Worm (Caenorhabditis elegans) whole organism, late embryonic: ENCODE results near the gene pfas-1.

ENCODE experiments used
- C08G9.2 ChIP-seq: sonication (generic microtip); optimal IDR thresholded peaks from 2 replicates; lab custom pipeline; 2016; ENCODE audit warnings: mild to moderate bottlenecking, missing genetic modification characterization, moderate library complexity, missing compliant biosample characterization
- C38D4.7 ChIP-seq: fragments of 200-800 bp; sonication (Bioruptor generic); optimal IDR thresholded peaks from 2 replicates; lab custom pipeline; 2018; ENCODE audit warnings: mild to moderate bottlenecking, missing genetic modification characterization, moderate library complexity, missing compliant biosample characterization
- K09A11.1 ChIP-seq: sonication (generic microtip); optimal IDR thresholded peaks from 2 replicates; lab custom pipeline; 2017; ENCODE audit warnings: antibody characterized with exemption, mild to moderate bottlenecking, missing genetic modification characterization, missing compliant biosample characterization; ENCODE audit not compliant: insufficient read depth
- T23F11.4 ChIP-seq: fragments of 200-800 bp; sonication (Bioruptor generic); optimal IDR thresholded peaks from 2 replicates; lab custom pipeline; 2018; ENCODE audit warnings: mild to moderate bottlenecking, missing genetic modification characterization, missing compliant biosample characterization
- Y22D7AL.16 ChIP-seq: sonication (generic microtip); optimal IDR thresholded peaks from 2 replicates; lab custom pipeline; 2016; ENCODE audit warnings: missing genetic modification characterization, missing compliant biosample characterization
- ceh-14 ChIP-seq: sonication (generic microtip); optimal IDR thresholded peaks from 2 replicates; lab custom pipeline; 2016; ENCODE audit warnings: missing genotype, missing genetic modification characterization, missing compliant biosample characterization
- ceh-18 ChIP-seq: sonication (generic microtip); optimal IDR thresholded peaks from 2 replicates; lab custom pipeline; 2016; ENCODE audit warnings: missing genetic modification characterization, missing compliant biosample characterization
- ceh-2 ChIP-seq: sonication (generic microtip); optimal IDR thresholded peaks from 2 replicates; lab custom pipeline; 2016; ENCODE audit warnings: missing genotype, missing genetic modification characterization, missing compliant biosample characterization
- ceh-22 ChIP-seq: sonication (generic microtip); optimal IDR thresholded peaks from 2 replicates; lab custom pipeline; 2017; ENCODE audit warnings: missing biosample characterization, missing genetic modification characterization
- ceh-24 ChIP-seq: sonication (generic microtip); optimal IDR thresholded peaks from 2 replicates; lab custom pipeline; 2016; ENCODE audit warnings: mild to moderate bottlenecking, missing genetic modification characterization, missing compliant biosample characterization
- ceh-30 ChIP-seq: fragments of 150-350 bp; optimal IDR thresholded peaks from 2 replicates; lab custom pipeline; 2014; ENCODE audit warnings: missing biosample characterization, missing genetic modification characterization
- ceh-34 ChIP-seq: sonication (generic microtip); optimal IDR thresholded peaks from 2 replicates; lab custom pipeline; 2016; ENCODE audit warnings: mild to moderate bottlenecking, missing genetic modification characterization, missing compliant biosample characterization
- ceh-45 ChIP-seq: fragments of 200-800 bp; sonication (Bioruptor generic); IDR thresholded peaks from 2 replicates; pipeline ENCODE4 v1.3.6; 2022; ENCODE audit warnings: missing genetic modification reagents, missing genetic modification characterization, missing compliant biosample characterization
- ceh-48 ChIP-seq: sonication (generic microtip); optimal IDR thresholded peaks from 2 replicates; lab custom pipeline; 2016; ENCODE audit warnings: missing genetic modification characterization, inconsistent platforms, missing compliant biosample characterization
- ceh-6 ChIP-seq: fragments of 200-800 bp; sonication (Bioruptor generic); optimal IDR thresholded peaks from 2 replicates; lab custom pipeline; 2018; ENCODE audit warnings: mild to moderate bottlenecking, missing genetic modification characterization, missing compliant biosample characterization
- che-1 ChIP-seq: sonication (generic microtip); optimal IDR thresholded peaks from 2 replicates; lab custom pipeline; 2016; ENCODE audit warnings: mild to moderate bottlenecking, missing genetic modification characterization, missing compliant biosample characterization
- dmd-4 ChIP-seq: sonication (generic microtip); optimal IDR thresholded peaks from 2 replicates; lab custom pipeline; 2016; ENCODE audit warnings: borderline replicate concordance, missing genetic modification characterization, missing compliant biosample characterization
- dve-1 ChIP-seq: sonication (generic microtip); optimal IDR thresholded peaks from 2 replicates; lab custom pipeline; 2017; ENCODE audit warnings: antibody characterized with exemption, mild to moderate bottlenecking, missing genetic modification characterization, missing compliant biosample characterization
- elt-2 ChIP-seq: sonication (generic microtip); optimal IDR thresholded peaks from 2 replicates; lab custom pipeline; 2016; ENCODE audit warnings: missing genetic modification reagents, missing genetic modification characterization, missing compliant biosample characterization
- elt-4 ChIP-seq: sonication (generic microtip); optimal IDR thresholded peaks from 2 replicates; lab custom pipeline; 2016; ENCODE audit warnings: missing genetic modification characterization, missing compliant biosample characterization
- ets-4 ChIP-seq: sonication (generic microtip); optimal IDR thresholded peaks from 2 replicates; lab custom pipeline; 2016; ENCODE audit warnings: missing genetic modification characterization, missing compliant biosample characterization
- eyg-1 ChIP-seq: sonication (generic microtip); optimal IDR thresholded peaks from 2 replicates; lab custom pipeline; 2016; ENCODE audit warnings: missing genotype, missing genetic modification characterization, missing compliant biosample characterization
- fkh-10 ChIP-seq: fragments of 150-350 bp; optimal IDR thresholded peaks from 2 replicates; lab custom pipeline; 2014; ENCODE audit warnings: missing biosample characterization, missing genetic modification reagents, missing genetic modification characterization
- fkh-6 ChIP-seq: sonication (generic microtip); optimal IDR thresholded peaks from 2 replicates; lab custom pipeline; 2016; ENCODE audit warnings: missing genetic modification characterization, missing compliant biosample characterization
- gmeb-2 ChIP-seq: sonication (generic microtip); optimal IDR thresholded peaks from 2 replicates; lab custom pipeline; 2016; ENCODE audit warnings: missing genetic modification characterization, inconsistent platforms, missing compliant biosample characterization
- hlh-13 ChIP-seq: fragments of 200-800 bp; sonication (Bioruptor generic); optimal IDR thresholded peaks from 2 replicates; lab custom pipeline; 2018; ENCODE audit warnings: mild to moderate bottlenecking, missing genetic modification characterization, missing compliant biosample characterization
- hlh-6 ChIP-seq: sonication (generic microtip); optimal IDR thresholded peaks from 2 replicates; lab custom pipeline; 2016; ENCODE audit warnings: missing genotype, missing genetic modification characterization, missing compliant biosample characterization
- hlh-8 ChIP-seq: sonication (generic microtip); optimal IDR thresholded peaks from 2 replicates; lab custom pipeline; 2016; ENCODE audit warnings: missing genotype, missing genetic modification characterization, missing compliant biosample characterization
- lim-6 ChIP-seq: sonication (generic microtip); optimal IDR thresholded peaks from 2 replicates; lab custom pipeline; 2016; ENCODE audit warnings: missing genetic modification characterization, missing compliant biosample characterization
- madf-2 ChIP-seq: sonication (generic microtip); optimal IDR thresholded peaks from 2 replicates; lab custom pipeline; 2017; ENCODE audit warnings: missing genetic modification characterization, missing compliant biosample characterization
- mec-3 ChIP-seq: sonication (generic microtip); optimal IDR thresholded peaks from 2 replicates; lab custom pipeline; 2016; ENCODE audit warnings: borderline replicate concordance, missing genetic modification characterization, missing compliant biosample characterization
- nfya-1 ChIP-seq: sonication (generic microtip); optimal IDR thresholded peaks from 2 replicates; lab custom pipeline; 2017; ENCODE audit warnings: missing genetic modification characterization, mild to moderate bottlenecking, missing compliant biosample characterization, antibody characterized with exemption, moderate library complexity
- nhr-232 ChIP-seq: sonication (generic microtip); optimal IDR thresholded peaks from 2 replicates; lab custom pipeline; 2016; ENCODE audit warnings: missing genetic modification characterization, missing compliant biosample characterization
- npax-4 ChIP-seq: sonication (generic microtip); optimal IDR thresholded peaks from 2 replicates; lab custom pipeline; 2016; ENCODE audit warnings: missing genetic modification characterization, missing compliant biosample characterization
- odd-2 ChIP-seq: sonication (generic microtip); optimal IDR thresholded peaks from 2 replicates; lab custom pipeline; 2017; ENCODE audit warnings: antibody characterized with exemption, mild to moderate bottlenecking, missing genetic modification characterization, missing compliant biosample characterization
- pag-3 ChIP-seq: sonication (generic microtip); optimal IDR thresholded peaks from 2 replicates; lab custom pipeline; 2016; ENCODE audit warnings: missing compliant biosample characterization, missing genetic modification characterization, borderline replicate concordance
- pax-1 ChIP-seq: fragments of 150-350 bp; optimal IDR thresholded peaks from 2 replicates; lab custom pipeline; 2014; ENCODE audit warnings: missing biosample characterization, missing genetic modification characterization
- pha-2 ChIP-seq: sonication (generic microtip); optimal IDR thresholded peaks from 2 replicates; lab custom pipeline; 2017; ENCODE audit warnings: mild to moderate bottlenecking, missing genetic modification characterization, missing compliant biosample characterization
- pha-4 ChIP-seq: fragments of 150-350 bp; optimal IDR thresholded peaks from 2 replicates; lab custom pipeline; 2018; ENCODE audit warnings: missing biosample characterization, missing genetic modification reagents, missing genetic modification characterization
- pqm-1 ChIP-seq: sonication (generic microtip); optimal IDR thresholded peaks from 2 replicates; lab custom pipeline; 2016; ENCODE audit warnings: missing genetic modification characterization, missing compliant biosample characterization
- pros-1 ChIP-seq: fragments of 150-350 bp; optimal IDR thresholded peaks from 2 replicates; lab custom pipeline; 2014; ENCODE audit warnings: missing biosample characterization, missing genetic modification reagents, missing genetic modification characterization
- ref-2 ChIP-seq: sonication (generic microtip); optimal IDR thresholded peaks from 2 replicates; lab custom pipeline; 2016; ENCODE audit warnings: missing genetic modification characterization, missing compliant biosample characterization
- rnt-1 ChIP-seq: sonication (generic microtip); optimal IDR thresholded peaks from 2 replicates; lab custom pipeline; 2016; ENCODE audit warnings: missing genetic modification characterization, missing compliant biosample characterization
- sdc-2 ChIP-seq: sonication (generic microtip); optimal IDR thresholded peaks from 2 replicates; lab custom pipeline; 2016; ENCODE audit warnings: missing genotype, missing genetic modification characterization, missing compliant biosample characterization
- sox-2 ChIP-seq: fragments of 200-800 bp; sonication (Bioruptor generic); IDR thresholded peaks from 2 replicates; pipeline ENCODE4 v1.3.6; 2022; ENCODE audit warnings: missing genetic modification reagents, missing genetic modification characterization, missing compliant biosample characterization
- syd-9 ChIP-seq: sonication (generic microtip); optimal IDR thresholded peaks from 2 replicates; lab custom pipeline; 2016; ENCODE audit warnings: mild to moderate bottlenecking, missing genetic modification characterization, moderate library complexity, missing compliant biosample characterization
- tbx-7 ChIP-seq: sonication (generic microtip); optimal IDR thresholded peaks from 2 replicates; lab custom pipeline; 2016; ENCODE audit warnings: missing genotype, missing genetic modification characterization, missing compliant biosample characterization
- ttx-3 ChIP-seq: sonication (generic microtip); optimal IDR thresholded peaks from 2 replicates; lab custom pipeline; 2016; ENCODE audit warnings: missing genetic modification reagents, missing genetic modification characterization, missing compliant biosample characterization
- unc-3 ChIP-seq, 2 experiments: fragments of 200-800 bp in 1 of 2; sonication (Bioruptor generic) in 1 of 2; sonication (generic microtip) in 1 of 2; conservative IDR thresholded peaks in 1 of 2; optimal IDR thresholded peaks in 1 of 2; 2 replicates each; pipeline versions ENCODE4 v1.3.6 to Lab custom; 2016 to 2022; ENCODE audit warnings: missing compliant biosample characterization in 2 of 2, missing genetic modification characterization in 2 of 2, missing genetic modification reagents in 1 of 2
- unc-42 ChIP-seq: sonication (generic microtip); optimal IDR thresholded peaks from 2 replicates; lab custom pipeline; 2016; ENCODE audit warnings: missing genotype, missing genetic modification characterization, missing compliant biosample characterization
- unc-55 ChIP-seq: sonication (generic microtip); optimal IDR thresholded peaks from 2 replicates; lab custom pipeline; 2017; ENCODE audit warnings: missing biosample characterization, missing genetic modification reagents, missing genetic modification characterization
- unc-86 ChIP-seq: sonication (generic microtip); optimal IDR thresholded peaks from 2 replicates; lab custom pipeline; 2016; ENCODE audit warnings: missing genetic modification characterization, missing compliant biosample characterization
- zip-5 ChIP-seq: sonication (generic microtip); optimal IDR thresholded peaks from 2 replicates; lab custom pipeline; 2016; ENCODE audit warnings: missing genetic modification characterization, missing compliant biosample characterization

pfas-1 gene

DNA sequence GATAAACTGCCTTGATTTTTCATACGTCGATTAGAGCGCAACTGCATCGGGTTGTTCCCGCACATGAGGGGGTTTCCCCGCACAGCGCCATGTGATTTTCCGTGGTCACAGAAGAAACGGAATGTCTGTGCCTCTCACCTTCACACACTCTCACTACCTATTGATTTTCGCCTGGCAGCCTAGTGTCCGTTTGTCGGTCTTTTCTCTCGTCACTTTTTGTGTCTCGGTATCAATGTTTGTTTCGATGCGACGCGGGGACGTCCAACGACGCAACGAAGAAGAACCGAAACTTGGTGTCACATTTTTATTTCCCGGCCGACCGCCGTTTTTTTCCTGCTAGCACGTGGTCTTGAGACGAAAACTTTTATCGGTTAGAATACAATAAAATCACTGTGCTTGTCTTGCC, 6.3 kb upstream of the pfas-1 start:
- no peak for TF ChIP-seq pha-2 (tag; lab: Kevin White, UChicago)
- TF ChIP-seq ttx-3 (tag; lab: Kevin White, UChicago) = no peak
- peak; percentile 40 for TF ChIP-seq pros-1
- no peak for TF ChIP-seq ceh-24
- TF ChIP-seq madf-2 (tag; lab: Kevin White, UChicago) = peak; percentile 37
- TF ChIP-seq nfya-1 = peak; percentile 79
- peak; percentile 65 for TF ChIP-seq T23F11.4 (GFP tag; lab: Kevin White, UChicago)
- TF ChIP-seq pha-4 (tag; lab: Kevin White, UChicago) = no peak
- no peak for TF ChIP-seq lim-6 (tag; lab: Kevin White, UChicago)
- no peak for TF ChIP-seq pag-3 (tag; lab: Kevin White, UChicago)
- TF ChIP-seq hlh-13 (GFP tag; lab: Kevin White, UChicago) = no peak
- no peak for TF ChIP-seq npax-4 (tag; lab: Kevin White, UChicago)
- no peak for TF ChIP-seq sdc-2
- TF ChIP-seq fkh-10 (GFP tag; lab: Kevin White, UChicago) = no peak
- TF ChIP-seq eyg-1 (tag; lab: Kevin White, UChicago) = no peak
- TF ChIP-seq zip-5 (tag; lab: Kevin White, UChicago) = no peak
- no peak for TF ChIP-seq sox-2 (GFP tag; lab: Robert Waterston, UW)
- TF ChIP-seq ceh-48 = peak; percentile 96
- TF ChIP-seq C38D4.7 = no peak
- TF ChIP-seq dve-1 (tag; lab: Kevin White, UChicago) = peak; percentile 80
- TF ChIP-seq C08G9.2 (tag; lab: Kevin White, UChicago) = no peak
- no peak for TF ChIP-seq syd-9 (tag; lab: Kevin White, UChicago)
- peak; percentile 2 for TF ChIP-seq unc-86
- TF ChIP-seq ets-4 (tag; lab: Kevin White, UChicago) = peak; percentile 93
- no peak for TF ChIP-seq unc-3 (GFP tag; conservative IDR thresholded peaks at IDR 0.05; lab: Robert Waterston, UW)
- no peak for TF ChIP-seq unc-3 (tag; optimal IDR thresholded peaks at IDR 0.05; lab: Kevin White, UChicago)
- peak; percentile 86 for TF ChIP-seq ref-2
- TF ChIP-seq unc-55 = peak; percentile 92
- no peak for TF ChIP-seq Y22D7AL.16 (tag; lab: Kevin White, UChicago)
- peak; percentile 7 for TF ChIP-seq che-1 (tag; lab: Kevin White, UChicago)
- no peak for TF ChIP-seq ceh-6 (GFP tag; lab: Kevin White, UChicago)
- peak; percentile 76 for TF ChIP-seq elt-2 (tag; lab: Kevin White, UChicago)
- peak; percentile 65 for TF ChIP-seq unc-42 (tag; lab: Kevin White, UChicago)
- TF ChIP-seq mec-3 (tag; lab: Kevin White, UChicago) = no peak
- peak; percentile 53 for TF ChIP-seq pax-1 (tag; lab: Kevin White, UChicago)
- peak; percentile 32 for TF ChIP-seq ceh-14 (tag; lab: Kevin White, UChicago)
- no peak for TF ChIP-seq nhr-232 (tag; lab: Kevin White, UChicago)
- TF ChIP-seq ceh-30 = no peak
- no peak for TF ChIP-seq odd-2 (tag; lab: Kevin White, UChicago)
- no peak for TF ChIP-seq hlh-6
- TF ChIP-seq ceh-34 (tag; lab: Kevin White, UChicago) = peak; percentile 83
- TF ChIP-seq rnt-1 (tag; lab: Kevin White, UChicago) = peak; percentile 86
- peak; percentile 63 for TF ChIP-seq ceh-2 (tag; lab: Kevin White, UChicago)
- no peak for TF ChIP-seq dmd-4 (tag; lab: Kevin White, UChicago)
- TF ChIP-seq ceh-22 (tag; lab: Kevin White, UChicago) = no peak
- TF ChIP-seq ceh-18 (tag; lab: Kevin White, UChicago) = peak; percentile 96
- TF ChIP-seq tbx-7 = no peak
- TF ChIP-seq ceh-45 (GFP tag; lab: Robert Waterston, UW) = no peak
- TF ChIP-seq elt-4 (tag; lab: Kevin White, UChicago) = no peak
- no peak for TF ChIP-seq gmeb-2 (tag; lab: Kevin White, UChicago)
- peak; percentile 87 for TF ChIP-seq pqm-1 (tag; lab: Kevin White, UChicago)
- peak; percentile 43 for TF ChIP-seq K09A11.1 (tag; lab: Kevin White, UChicago)
- no peak for TF ChIP-seq fkh-6 (tag; lab: Kevin White, UChicago)
- peak; percentile 63 for TF ChIP-seq hlh-8 (tag; lab: Kevin White, UChicago)
